Worm (Caenorhabditis elegans): ENCODE results near the gene Y39E4A.1.

Gene Y39E4A.1

ce11 chrIII:12931108-12931507 is 20.1 kb upstream of the Y39E4A.1 start:
- TF ChIP-seq him-1 (tag; optimal IDR thresholded peaks at IDR 0.05) (no peak), dao-5 (tag; optimal IDR thresholded peaks at IDR 0.05) (no peak), W03F9.2 (tag; optimal IDR thresholded peaks at IDR 0.05) (no peak)

ce11 chrIII:12931786-12932427 is 19.3 kb upstream of the Y39E4A.1 start, which contains the start of gene rbm-7:
Gene rbm-7 (minus strand): TSS chrIII:12931867.
- TF ChIP-seq him-1 (tag; optimal IDR thresholded peaks at IDR 0.05): no peak
- peak; percentile 65 for TF ChIP-seq W03F9.2 (tag; optimal IDR thresholded peaks at IDR 0.05)

DNA sequence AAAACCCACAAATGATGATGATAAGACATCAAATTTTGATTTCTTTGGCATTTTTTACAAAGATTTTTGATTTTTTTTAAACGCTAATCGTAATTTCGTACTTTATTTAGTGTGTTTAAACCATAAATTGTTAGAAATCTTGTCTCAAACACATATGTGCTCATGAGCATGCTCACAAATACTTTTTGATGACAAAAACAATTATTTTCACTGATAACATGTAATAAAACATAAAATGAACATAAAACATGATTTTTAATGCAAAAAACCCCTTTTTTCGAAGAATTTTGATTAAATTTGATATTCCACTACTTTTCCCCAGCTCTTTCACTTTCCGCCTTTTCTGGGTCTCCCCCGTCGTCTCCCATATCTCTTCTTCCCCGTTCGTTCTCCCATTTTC is 18.4 kb upstream of the Y39E4A.1 start:
- TF ChIP-seq him-1 (tag; optimal IDR thresholded peaks at IDR 0.05): no peak
- TF ChIP-seq W03F9.2 (tag; optimal IDR thresholded peaks at IDR 0.05): no peak
- no peak for TF ChIP-seq dao-5 (tag; optimal IDR thresholded peaks at IDR 0.05)

DNA sequence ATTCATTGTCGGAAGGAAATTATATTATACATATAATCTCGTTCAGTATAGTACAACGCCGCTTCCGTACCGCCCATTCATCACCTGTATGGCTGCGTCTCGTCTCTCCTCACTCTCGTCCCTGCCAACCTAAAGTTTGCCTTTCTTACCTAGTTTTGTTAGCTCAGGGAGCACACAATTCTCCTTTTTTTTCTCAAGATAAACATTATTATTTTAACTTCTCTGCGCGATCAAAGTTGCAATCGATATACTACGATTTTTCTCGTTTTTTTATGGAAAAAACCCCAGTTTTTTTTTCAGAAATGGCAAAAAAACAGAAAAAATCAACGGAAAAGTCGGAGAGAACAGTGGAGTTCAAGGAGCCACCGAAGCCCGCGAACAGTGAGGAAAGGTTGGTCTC is 16.8 kb upstream of the Y39E4A.1 start, which contains the start of gene epg-3:
Gene epg-3, plus strand, starts transcription at position 301 of the 400 bp plus-strand sequence.
- TF ChIP-seq him-1 (tag; optimal IDR thresholded peaks at IDR 0.05) (no peak), W03F9.2 (tag; optimal IDR thresholded peaks at IDR 0.05) (no peak), dao-5 (tag; optimal IDR thresholded peaks at IDR 0.05) (no peak)

DNA sequence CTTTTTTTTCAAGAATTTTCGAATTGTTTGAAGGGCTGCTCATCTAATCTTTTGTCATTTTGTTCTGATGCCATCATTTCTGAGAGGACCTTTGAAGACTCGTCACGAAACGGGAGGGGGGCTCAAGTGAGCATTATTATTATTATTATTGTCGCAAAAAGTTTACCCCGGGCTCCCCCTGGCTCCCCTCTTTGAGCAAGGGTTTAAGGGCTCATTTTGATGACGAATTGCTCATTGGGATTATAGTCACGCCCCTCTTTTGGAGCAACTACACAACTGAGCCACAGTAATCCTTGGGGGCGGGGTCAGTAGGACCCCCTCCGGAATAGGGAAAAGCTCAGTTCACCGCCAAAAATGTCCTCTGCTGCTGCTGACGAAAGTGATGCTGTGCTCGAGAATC is 8.9 kb upstream of the Y39E4A.1 start, which contains the start of gene unc-25:
Gene unc-25, plus strand, starts transcription at position 345 of the 400 bp plus-strand sequence.
- TF ChIP-seq him-1 (tag; optimal IDR thresholded peaks at IDR 0.05): no peak
- TF ChIP-seq dao-5 (tag; optimal IDR thresholded peaks at IDR 0.05): no peak
- no peak for TF ChIP-seq W03F9.2 (tag; optimal IDR thresholded peaks at IDR 0.05)

- TF ChIP-seq dao-5 (tag; optimal IDR thresholded peaks at IDR 0.05) (no peak), him-1 (tag; optimal IDR thresholded peaks at IDR 0.05) (no peak), W03F9.2 (tag; optimal IDR thresholded peaks at IDR 0.05) (no peak)
Observed at ce11 chrIII:12944064-12944463, 7.1 kb upstream of the Y39E4A.1 start.

ce11 chrIII:12945072-12945471 is 6.1 kb upstream of the Y39E4A.1 start:
- TF ChIP-seq him-1 (tag; optimal IDR thresholded peaks at IDR 0.05) (no peak), dao-5 (tag; optimal IDR thresholded peaks at IDR 0.05) (no peak), W03F9.2 (tag; optimal IDR thresholded peaks at IDR 0.05) (no peak)

ce11 chrIII:12952615-12953014 is 1.4 kb downstream of the Y39E4A.1 start:
- no peak for TF ChIP-seq him-1 (tag; optimal IDR thresholded peaks at IDR 0.05)
- TF ChIP-seq dao-5 (tag; optimal IDR thresholded peaks at IDR 0.05): no peak
- no peak for TF ChIP-seq W03F9.2 (tag; optimal IDR thresholded peaks at IDR 0.05)

- TF ChIP-seq W03F9.2 (tag; optimal IDR thresholded peaks at IDR 0.05): no peak
- TF ChIP-seq dao-5 (tag; optimal IDR thresholded peaks at IDR 0.05): no peak
- TF ChIP-seq him-1 (tag; optimal IDR thresholded peaks at IDR 0.05): no peak
Observed at ce11 chrIII:12959286-12959685, 8.1 kb downstream of the Y39E4A.1 start.

DNA sequence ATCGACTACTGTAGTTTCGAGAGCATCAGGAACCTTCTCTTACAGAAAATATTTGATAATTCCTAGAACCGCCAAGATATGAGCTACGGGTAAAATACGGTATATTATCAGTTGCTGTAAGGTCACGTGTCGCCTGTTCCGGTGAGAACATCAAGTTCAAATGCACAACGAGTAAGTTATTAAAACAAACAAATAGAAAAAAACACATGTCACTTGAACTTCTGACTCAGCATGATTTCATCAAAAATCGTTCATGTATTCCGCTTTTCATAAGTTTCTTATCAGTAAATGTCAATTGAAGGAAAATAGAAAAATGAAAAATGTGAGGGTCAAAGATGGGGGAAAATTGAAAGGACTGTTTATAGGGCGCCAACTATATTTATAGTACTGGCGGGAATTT is 9.5 kb downstream of the Y39E4A.1 start:
- no peak for TF ChIP-seq W03F9.2 (tag; optimal IDR thresholded peaks at IDR 0.05)
- no peak for TF ChIP-seq dao-5 (tag; optimal IDR thresholded peaks at IDR 0.05)
- TF ChIP-seq him-1 (tag; optimal IDR thresholded peaks at IDR 0.05): no peak

DNA sequence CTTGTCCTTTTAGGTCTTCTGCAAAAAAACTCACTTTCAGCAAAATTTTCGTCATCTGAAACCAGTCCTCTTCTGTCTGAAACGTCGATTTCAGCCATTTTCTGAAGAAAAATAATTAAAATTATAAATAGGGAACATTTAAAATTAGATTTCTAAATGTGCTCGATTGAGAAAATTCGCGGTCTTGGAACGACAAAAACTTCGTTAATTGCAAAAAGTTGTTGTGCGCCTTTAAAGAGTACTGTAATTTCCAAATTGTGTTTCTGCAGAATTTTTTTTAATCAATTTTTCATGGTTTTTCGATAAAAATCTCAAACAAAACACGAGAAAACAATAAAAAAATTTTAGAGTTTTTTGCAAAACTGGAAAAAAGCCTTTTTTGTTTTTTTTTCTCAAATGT is 15.7 kb downstream of the Y39E4A.1 start, which contains the start of gene ttm-1:
Gene ttm-1, minus strand, starts transcription at position 101 of the 400 bp plus-strand sequence.
- no peak for TF ChIP-seq dao-5 (tag; optimal IDR thresholded peaks at IDR 0.05)
- no peak for TF ChIP-seq W03F9.2 (tag; optimal IDR thresholded peaks at IDR 0.05)
- no peak for TF ChIP-seq him-1 (tag; optimal IDR thresholded peaks at IDR 0.05)

- TF ChIP-seq W03F9.2 (tag; optimal IDR thresholded peaks at IDR 0.05) (no peak), dao-5 (tag; optimal IDR thresholded peaks at IDR 0.05) (no peak), him-1 (tag; optimal IDR thresholded peaks at IDR 0.05) (no peak)
Observed at ce11 chrIII:12967437-12968043, 16.3 kb downstream of the Y39E4A.1 start.

ce11 chrIII:12968330-12968729 is 17.1 kb downstream of the Y39E4A.1 start:
- TF ChIP-seq W03F9.2 (tag; optimal IDR thresholded peaks at IDR 0.05) (no peak), him-1 (tag; optimal IDR thresholded peaks at IDR 0.05) (no peak), dao-5 (tag; optimal IDR thresholded peaks at IDR 0.05) (no peak)

DNA sequence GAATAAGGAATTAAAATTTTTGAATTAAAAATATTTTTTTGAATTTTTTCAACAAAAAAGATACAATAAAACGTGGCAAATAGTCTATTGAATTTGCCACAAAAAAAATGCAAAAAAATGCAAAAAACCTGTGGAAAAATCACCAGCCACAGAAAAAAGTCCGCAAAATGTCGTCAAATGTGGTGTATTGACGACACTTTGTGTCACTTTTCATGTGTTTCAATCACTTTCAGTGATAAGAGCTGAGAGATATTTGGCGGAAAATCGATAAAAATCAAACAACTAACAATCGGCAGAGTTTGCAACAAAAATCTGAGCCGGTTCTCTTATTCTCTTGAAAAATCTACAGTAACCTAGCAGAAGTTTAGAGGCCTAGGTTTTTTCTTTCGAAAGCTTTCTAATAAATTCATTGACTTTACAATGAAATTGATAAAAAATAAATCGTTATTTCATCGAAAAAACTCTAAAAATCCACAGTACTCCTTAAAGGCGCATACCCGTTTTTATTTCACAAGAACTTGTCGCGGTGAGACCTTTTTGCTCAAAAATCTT is 20.7 kb downstream of the Y39E4A.1 start:
- peak; percentile 10 for TF ChIP-seq W03F9.2 (tag; optimal IDR thresholded peaks at IDR 0.05)
- no peak for TF ChIP-seq dao-5 (tag; optimal IDR thresholded peaks at IDR 0.05)
- no peak for TF ChIP-seq him-1 (tag; optimal IDR thresholded peaks at IDR 0.05)
